Worm (Caenorhabditis elegans): ENCODE measurements around the gene srh-199.

DNA sequence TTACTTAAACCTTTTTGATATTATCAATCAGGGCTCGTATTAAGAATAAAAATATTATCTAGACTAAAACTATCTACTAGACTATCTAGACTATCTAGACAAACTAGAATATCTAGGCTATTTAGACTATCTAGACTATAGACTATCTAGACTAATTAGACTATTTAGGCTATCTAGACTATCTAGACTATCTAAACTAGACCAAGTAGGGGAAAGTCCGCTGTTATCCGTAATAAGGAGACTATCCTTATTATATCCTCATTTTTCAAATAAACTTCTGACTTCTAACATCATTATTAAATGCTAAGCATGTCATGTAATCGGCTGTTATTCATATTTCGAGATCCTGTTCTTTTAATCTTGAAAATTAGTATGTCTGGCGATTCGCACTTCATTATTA is 29.4 kb downstream of the srh-199 start, which contains the start of gene srw-101:
- no peak for TF ChIP-seq med-1 (GFP tag; optimal IDR thresholded peaks at IDR 0.05; ENCODE audit: insufficient read depth)
- no peak for TF ChIP-seq klf-2 (GFP tag; conservative IDR thresholded peaks at IDR 0.05)

Measured in whole organism, midembryonic.